Fruit fly (Drosophila melanogaster): Measurements from ENCODE around the gene CG34299.

CG34299 gene

DNA sequence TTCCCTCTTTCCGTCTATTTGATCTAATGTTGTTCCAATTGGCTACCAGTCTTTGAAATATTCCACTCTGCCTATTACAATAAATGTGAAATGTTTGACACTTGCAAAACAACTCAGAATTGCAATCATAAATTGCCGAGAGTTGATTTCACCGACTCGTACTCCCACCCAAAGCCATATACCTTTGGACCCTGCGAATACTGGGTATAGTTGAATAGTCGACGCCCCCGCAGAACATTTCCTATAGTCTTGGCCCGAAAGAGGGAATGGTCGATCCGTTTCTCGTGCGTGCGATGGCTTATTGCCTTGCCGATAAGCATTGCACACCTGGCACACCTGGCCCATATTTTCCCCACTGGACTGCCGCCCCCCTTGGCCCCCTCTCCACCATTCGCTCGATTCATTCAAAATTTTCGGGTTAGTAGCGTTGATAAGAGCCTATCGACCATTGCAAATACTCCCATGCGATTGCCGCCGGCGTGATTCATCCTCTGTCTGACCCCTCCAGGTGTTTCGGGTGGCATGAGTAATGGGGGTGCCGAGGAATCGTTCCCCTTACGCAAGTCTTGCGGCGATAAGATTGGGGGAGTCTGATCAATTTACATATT, 49.2 kb upstream of the CG34299 start (continued):
- TF ChIP-seq dmrt99B (tag; optimal IDR thresholded peaks at IDR 0.05) (peak; percentile 39), sna (GFP tag; IDR thresholded peaks at IDR 0.05; ENCODE audit: partially characterized antibody) (no peak), CG1647 (GFP tag; optimal IDR thresholded peaks at IDR 0.05) (no peak), bsh (GFP tag; optimal IDR thresholded peaks at IDR 0.05) (no peak), CG11560 (tag; IDR thresholded peaks at IDR 0.05) (no peak), odd (GFP tag; optimal IDR thresholded peaks at IDR 0.05) (no peak), grau (tag; optimal IDR thresholded peaks at IDR 0.05) (peak; percentile 33), CG34422 (GFP tag; IDR thresholded peaks at IDR 0.05) (no peak), cad (GFP tag; optimal IDR thresholded peaks at IDR 0.05) (no peak), Chrac-16 (GFP tag; optimal IDR thresholded peaks at IDR 0.05) (no peak), jing (GFP tag; optimal IDR thresholded peaks at IDR 0.05) (no peak), CG12391 (tag; optimal IDR thresholded peaks at IDR 0.05) (no peak), CG4424 (GFP tag; optimal IDR thresholded peaks at IDR 0.05) (peak; percentile 3), Atf3 (GFP tag; optimal IDR thresholded peaks at IDR 0.05) (no peak), Gsc (GFP tag; IDR thresholded peaks at IDR 0.05) (no peak), Mrtf (GFP tag; IDR thresholded peaks at IDR 0.05) (no peak), Doc2 (GFP tag; IDR thresholded peaks at IDR 0.05) (no peak), Lim3 (GFP tag; IDR thresholded peaks at IDR 0.05) (no peak), sr (GFP tag; IDR thresholded peaks at IDR 0.05) (peak; percentile 85), z (GFP tag; IDR thresholded peaks at IDR 0.05) (no peak), az2 (GFP tag; optimal IDR thresholded peaks at IDR 0.05) (no peak), ind (GFP tag; optimal IDR thresholded peaks at IDR 0.05) (peak; percentile 11), usp (GFP tag; optimal IDR thresholded peaks at IDR 0.05) (no peak), CG31441 (GFP tag; IDR thresholded peaks at IDR 0.05) (no peak), Spps (tag; optimal IDR thresholded peaks at IDR 0.05) (no peak), tgo (GFP tag; IDR thresholded peaks at IDR 0.05) (no peak), CG14014 (GFP tag; IDR thresholded peaks at IDR 0.05) (peak; percentile 10; the same call in 1 of the 2 replicates), NK7.1 (GFP tag; optimal IDR thresholded peaks at IDR 0.05) (no peak), CoRest (tag; optimal IDR thresholded peaks at IDR 0.05) (peak; percentile 22), pum (GFP tag; optimal IDR thresholded peaks at IDR 0.05) (no peak), Oli (tag; optimal IDR thresholded peaks at IDR 0.05) (peak; percentile 8), CG8388 (GFP tag; optimal IDR thresholded peaks at IDR 0.05) (peak; percentile 6), Scr (GFP tag; IDR thresholded peaks at IDR 0.05; ENCODE audit: partially characterized antibody) (no peak), CG8089 (GFP tag; optimal IDR thresholded peaks at IDR 0.05) (no peak), Drgx (GFP tag; IDR thresholded peaks at IDR 0.05) (no peak), CG15696 (tag; optimal IDR thresholded peaks at IDR 0.05) (no peak), CG31388 (GFP tag; optimal IDR thresholded peaks at IDR 0.05) (no peak), CG16815 (GFP tag; optimal IDR thresholded peaks at IDR 0.05) (no peak), so (GFP tag; IDR thresholded peaks at IDR 0.05) (no peak), E2f2 (GFP tag; IDR thresholded peaks at IDR 0.05) (no peak), chif (GFP tag; optimal IDR thresholded peaks at IDR 0.05) (no peak), CG2678 (tag; optimal IDR thresholded peaks at IDR 0.05) (peak; percentile 28), wdn (GFP tag; IDR thresholded peaks at IDR 0.05) (0 out of 2 replicates have a peak, but pooled peaks have one; percentile 26), abd-A (tag; optimal IDR thresholded peaks at IDR 0.05) (no peak), CG9215 (GFP tag; IDR thresholded peaks at IDR 0.05) (no peak), crol (GFP tag; IDR thresholded peaks at IDR 0.05) (peak; percentile 79), CG3281 (GFP tag; optimal IDR thresholded peaks at IDR 0.05) (peak; percentile 7), lbe (GFP tag; optimal IDR thresholded peaks at IDR 0.05) (no peak), nerfin-1 (tag; optimal IDR thresholded peaks at IDR 0.05) (no peak), sima (GFP tag; optimal IDR thresholded peaks at IDR 0.05) (no peak), CG2116 (GFP tag; optimal IDR thresholded peaks at IDR 0.05) (no peak), dati (GFP tag; IDR thresholded peaks at IDR 0.05) (no peak)

Measured in whole organism, embryonic.